Worm (Caenorhabditis elegans) whole organism, midembryonic: ENCODE results near the gene R03H10.5.

Experiments
- cog-1 ChIP-seq: sonication (generic microtip); optimal IDR thresholded peaks from 2 replicates; lab custom pipeline; 2016; ENCODE audit warnings: missing genetic modification characterization, missing compliant biosample characterization
- flt-1 ChIP-seq: fragments of 200-800 bp; sonication (Bioruptor generic); IDR thresholded peaks from 2 replicates; pipeline ENCODE4 v1.3.6; 2022; ENCODE audit warnings: missing genetic modification characterization, missing compliant biosample characterization
- med-1 ChIP-seq: sonication (generic microtip); optimal IDR thresholded peaks from 2 replicates; lab custom pipeline; 2017; ENCODE audit warnings: missing genetic modification characterization, mild to moderate bottlenecking, missing compliant biosample characterization, antibody characterized with exemption, missing genetic modification reagents; ENCODE audit not compliant: insufficient read depth
- ref-1 ChIP-seq: fragments of 200-800 bp; sonication (Bioruptor generic); conservative IDR thresholded peaks from 2 replicates; pipeline ENCODE4 v1.3.6; 2022; ENCODE audit warnings: missing genetic modification reagents, missing genetic modification characterization, missing compliant biosample characterization
- tab-1 ChIP-seq: fragments of 200-800 bp; sonication (Bioruptor generic); IDR thresholded peaks from 2 replicates; pipeline ENCODE4 v1.3.6; 2022; ENCODE audit warnings: missing genetic modification characterization, missing compliant biosample characterization
- ztf-23 ChIP-seq: fragments of 200-800 bp; sonication (Bioruptor generic); IDR thresholded peaks from 2 replicates; pipeline ENCODE4 v1.3.6; 2022; ENCODE audit warnings: missing genetic modification reagents, missing genetic modification characterization, missing compliant biosample characterization

ce11 chrII:4170508-4170907 is at the start of gene R03H10.5:
- no peak for TF ChIP-seq ref-1 (GFP tag; lab: Robert Waterston, UW)
- no peak for TF ChIP-seq med-1 (GFP tag; lab: Kevin White, UChicago)
- no peak for TF ChIP-seq ztf-23
- no peak for TF ChIP-seq cog-1 (tag; lab: Kevin White, UChicago)
- no peak for TF ChIP-seq tab-1 (GFP tag; lab: Robert Waterston, UW)
- TF ChIP-seq flt-1: no peak
